Fruit fly (Drosophila melanogaster) S2 (cell line): ENCODE measurements around the gene CG2680.

ENCODE experiments used
- CG8478 ChIP-seq: fragments of >200 bp; optimal IDR thresholded peaks from 2 replicates; lab custom pipeline; 2018
- CTCF ChIP-seq, 2 experiments: fragments of >200 bp; optimal IDR thresholded peaks; 2 replicates each; lab custom pipeline; 2018

CG2680 gene

DNA sequence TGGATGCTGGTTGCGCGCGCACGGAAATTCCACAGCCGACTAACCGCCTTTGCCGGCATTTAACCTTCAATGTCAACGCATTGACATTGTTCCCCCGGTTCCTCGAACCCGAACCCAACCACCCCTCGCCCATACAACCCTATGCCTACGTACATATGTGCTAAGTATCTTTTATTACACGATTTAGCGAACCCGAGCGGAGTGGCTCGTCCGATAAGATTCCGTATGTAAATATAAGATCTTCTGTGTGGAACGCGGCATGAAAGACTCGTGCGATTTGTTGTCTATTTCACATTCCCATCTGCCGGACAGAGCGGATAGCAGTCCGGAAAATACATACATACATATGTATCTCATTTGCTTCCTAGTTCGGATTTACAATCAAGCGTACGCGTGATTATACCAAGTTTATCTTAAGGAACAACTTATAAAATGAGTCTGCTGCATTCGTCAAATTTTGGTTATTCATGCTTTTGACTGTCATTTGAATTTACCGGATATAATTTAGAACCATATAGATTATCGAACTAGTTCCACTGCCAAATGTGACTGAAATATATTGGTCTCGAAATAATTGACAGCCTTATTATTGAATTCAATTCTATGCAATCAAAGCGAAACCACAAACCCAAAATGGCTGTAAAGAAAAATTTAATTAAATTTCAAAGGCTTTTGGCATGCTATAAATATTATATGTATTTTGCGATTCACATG, at the start of gene CG2680:
TSS of gene CG2680 (minus strand) at position 51 of the 714 bp plus-strand sequence.
- TF ChIP-seq CG8478 (lab: Kevin White, UChicago) = no peak
- no peak for TF ChIP-seq CTCF (optimal IDR thresholded peaks at IDR 0.05; lab: Kevin White, UChicago)

DNA sequence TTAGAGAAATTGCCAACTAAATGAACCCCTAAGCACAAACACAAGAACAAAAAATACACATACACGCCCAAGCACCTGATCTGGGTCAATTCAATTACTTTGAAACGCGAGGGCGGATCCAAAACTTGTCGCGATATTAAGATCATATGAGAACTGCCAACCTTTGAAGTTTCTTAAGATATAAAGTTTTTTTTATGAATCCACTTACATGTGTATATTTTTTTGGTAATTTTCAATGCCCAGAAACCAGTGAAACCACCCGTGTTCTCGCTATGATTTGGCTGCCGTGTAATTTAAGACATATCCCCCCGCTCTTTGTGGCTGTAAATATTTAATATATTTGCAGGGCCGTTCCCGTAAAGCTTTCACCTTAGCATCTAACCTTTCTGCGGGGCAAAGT, 42.5 kb upstream of the CG2680 start:
- TF ChIP-seq CTCF (optimal IDR thresholded peaks at IDR 0.05; lab: Kevin White, UChicago) (no peak), CG8478 (lab: Kevin White, UChicago) (no peak)

DNA sequence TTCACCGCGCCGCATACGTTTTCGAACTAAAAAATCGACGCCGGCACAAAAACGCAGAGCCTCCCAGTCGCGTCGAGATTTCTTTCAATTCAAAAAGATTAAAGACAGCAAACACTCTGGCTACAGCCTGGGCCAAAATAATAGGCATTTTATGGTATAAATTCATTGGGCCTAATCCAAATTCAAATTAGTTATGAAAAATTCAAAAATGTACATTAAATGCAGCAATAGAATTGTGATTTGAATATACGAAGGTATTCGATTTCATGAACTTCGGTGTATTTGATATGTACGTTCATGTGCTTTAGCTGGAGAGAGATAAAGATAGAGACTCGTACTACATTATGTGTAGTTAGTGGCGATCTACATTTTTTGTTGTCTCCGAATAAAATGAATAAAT, 36.8 kb upstream of the CG2680 start, which contains the start of gene Syx4:
TSS of gene Syx4 (minus strand) at position 35 of the 400 bp plus-strand sequence.
- TF ChIP-seq CTCF (optimal IDR thresholded peaks at IDR 0.05; lab: Kevin White, UChicago) (no peak), CG8478 (lab: Kevin White, UChicago) (no peak)

DNA sequence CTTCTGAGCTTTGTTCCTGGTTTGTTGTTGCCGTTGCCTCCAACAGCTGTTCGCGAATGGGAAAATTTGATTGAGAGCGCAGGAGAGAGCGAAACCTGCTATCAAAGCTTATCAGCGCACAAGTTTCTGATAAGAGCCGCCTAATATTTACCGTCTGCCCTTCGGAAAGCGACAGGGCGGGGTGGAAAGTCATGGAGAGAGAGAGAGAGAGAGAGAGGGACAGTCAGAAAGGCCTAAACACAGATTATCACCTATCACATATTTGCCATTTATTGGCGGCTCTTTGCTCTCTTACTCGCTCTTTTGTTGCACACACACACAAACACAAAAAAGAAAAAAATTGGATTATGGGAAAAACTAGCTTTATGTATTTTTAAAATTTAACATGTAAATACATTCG, 36.4 kb upstream of the CG2680 start:
- TF ChIP-seq CG8478 (lab: Kevin White, UChicago) = no peak
- TF ChIP-seq CTCF (optimal IDR thresholded peaks at IDR 0.05; lab: Kevin White, UChicago) = no peak

DNA sequence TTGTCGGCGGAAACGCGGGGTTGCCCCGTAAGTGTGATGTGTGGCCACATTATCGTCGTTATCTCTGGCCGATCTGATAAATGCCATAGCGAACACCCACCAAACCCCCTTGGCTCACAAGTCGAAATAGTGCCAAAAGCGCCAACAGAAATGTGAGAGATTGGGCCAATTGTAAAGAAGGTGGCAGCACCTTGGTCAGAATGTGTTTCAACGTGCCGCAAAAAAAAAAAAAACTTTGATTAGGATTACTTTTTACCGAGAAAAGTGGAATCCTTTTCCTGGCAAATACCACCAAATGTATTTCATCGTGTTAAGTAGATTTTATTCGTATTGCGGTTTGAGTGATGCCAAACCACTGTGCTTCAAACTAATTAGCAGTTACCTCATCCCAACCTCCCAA, 35.8 kb upstream of the CG2680 start:
- TF ChIP-seq CTCF (optimal IDR thresholded peaks at IDR 0.05; lab: Kevin White, UChicago) = no peak
- no peak for TF ChIP-seq CG8478 (lab: Kevin White, UChicago)

DNA sequence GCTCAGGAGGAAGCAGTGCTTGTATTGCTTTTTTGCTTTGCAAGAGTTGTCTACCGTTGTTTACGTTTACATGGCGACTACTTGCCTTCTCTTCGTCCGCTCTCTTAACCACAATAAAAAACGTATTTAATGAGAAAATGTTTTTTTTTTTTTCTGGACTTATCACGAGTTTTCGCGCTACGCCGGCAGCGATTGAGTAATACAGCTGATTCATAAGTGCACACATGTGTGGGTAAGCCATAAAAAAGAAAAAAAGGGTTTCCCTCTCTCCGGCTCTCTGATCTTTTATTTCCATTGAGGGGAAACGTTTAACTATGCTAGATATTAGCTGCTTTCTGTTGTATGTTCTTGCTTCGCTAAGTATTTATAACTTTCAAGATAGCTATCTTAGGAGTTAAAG, 34.8 kb upstream of the CG2680 start:
- TF ChIP-seq CG8478 (lab: Kevin White, UChicago) (no peak), CTCF (optimal IDR thresholded peaks at IDR 0.05; lab: Kevin White, UChicago) (no peak)

DNA sequence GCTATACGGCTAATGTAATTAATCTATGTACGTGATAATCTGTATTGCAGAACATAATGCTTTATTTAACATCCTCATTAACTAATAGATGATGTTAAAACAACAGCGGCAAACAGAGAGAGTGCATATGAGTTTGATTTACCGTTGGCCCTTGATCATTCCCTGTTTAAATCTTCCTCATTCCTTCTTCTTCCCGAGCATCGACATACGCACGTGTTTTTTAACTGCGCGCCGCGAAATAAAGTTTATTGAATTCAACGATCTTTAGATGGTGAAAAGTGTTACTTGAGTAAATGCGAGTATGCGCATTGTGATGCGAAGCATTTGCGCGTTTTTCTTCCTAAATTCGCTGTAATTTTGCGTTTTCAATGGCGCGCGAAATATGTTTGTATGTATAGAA, 32.9 kb upstream of the CG2680 start, which contains the start of gene kirre:
TSS of gene kirre (plus strand) at position 301 of the 400 bp plus-strand sequence.
- TF ChIP-seq CTCF (optimal IDR thresholded peaks at IDR 0.05; lab: Kevin White, UChicago) = no peak
- TF ChIP-seq CG8478 (lab: Kevin White, UChicago) = no peak

DNA sequence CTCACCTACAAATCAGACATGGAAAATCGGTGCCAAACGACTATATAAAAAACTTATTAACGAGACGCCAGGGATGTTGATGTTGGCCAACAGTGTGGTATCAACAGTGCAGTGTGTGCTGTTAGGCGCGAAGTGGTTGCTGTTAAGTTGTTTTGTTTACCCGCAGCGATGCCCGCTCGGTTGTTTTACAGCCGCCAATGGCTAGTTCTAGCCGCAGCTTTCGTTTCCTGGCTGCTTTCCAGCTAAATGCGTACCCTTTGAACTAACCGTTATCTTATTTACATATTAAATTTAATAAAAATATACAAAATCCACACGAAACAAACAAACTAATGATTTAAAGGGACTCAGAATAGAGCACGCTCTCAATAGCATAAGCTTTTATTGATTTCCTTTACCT, 31.4 kb upstream of the CG2680 start, which contains the start of gene crm:
TSS of gene crm (minus strand) at position 111 of the 400 bp plus-strand sequence.
- TF ChIP-seq CG8478 (lab: Kevin White, UChicago) (no peak), CTCF (optimal IDR thresholded peaks at IDR 0.05; lab: Kevin White, UChicago) (peak in 1 of 2 experiments; percentile 27)

DNA sequence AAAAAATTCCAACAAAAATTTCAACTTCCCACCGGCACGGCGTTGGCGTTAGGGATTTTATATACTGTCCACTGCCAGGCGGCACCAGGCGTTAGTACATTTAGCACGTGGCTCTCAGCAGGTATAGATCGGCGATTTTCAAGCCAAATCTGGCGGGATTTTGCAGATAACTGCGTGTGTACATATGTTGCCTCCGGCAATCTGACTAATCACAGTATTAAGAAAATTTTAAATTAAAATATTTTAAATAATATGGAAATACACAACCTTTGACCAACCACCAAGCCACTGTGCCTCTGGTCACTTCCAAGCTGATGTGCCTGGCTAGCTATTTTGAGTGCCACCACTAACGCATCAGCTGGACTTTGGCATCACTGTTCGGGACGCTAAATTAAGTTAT, 24.9 kb upstream of the CG2680 start, which contains the start of the genes ttm50 and CG2712:
TSS of gene ttm50 (minus strand) at position 64 of the 400 bp plus-strand sequence.
TSS of gene CG2712 (plus strand) at position 343 of the 400 bp plus-strand sequence.
- no peak for TF ChIP-seq CG8478 (lab: Kevin White, UChicago)
- TF ChIP-seq CTCF (optimal IDR thresholded peaks at IDR 0.05; lab: Kevin White, UChicago) = no peak

DNA sequence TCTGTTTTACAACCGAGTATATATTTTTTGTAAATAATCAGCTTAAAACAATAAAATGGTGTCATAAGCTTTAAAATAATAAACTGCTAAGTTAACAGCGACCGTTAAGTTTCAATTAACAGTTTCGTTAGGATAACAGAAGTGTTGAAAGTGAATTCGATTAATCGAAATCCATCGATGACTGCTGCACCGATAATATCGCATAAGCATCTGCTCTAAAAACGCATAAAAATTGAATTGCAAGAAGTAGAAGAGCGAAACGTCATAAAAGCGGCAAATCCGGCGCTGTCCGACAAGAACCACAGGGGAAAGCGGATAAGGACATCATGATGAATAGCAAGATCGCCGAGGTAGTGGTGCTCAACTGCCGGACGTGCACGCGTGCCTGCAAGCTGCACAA, 20.3 kb upstream of the CG2680 start, which contains the start of gene dwg:
TSS of gene dwg (plus strand) at position 193 of the 400 bp plus-strand sequence.
- TF ChIP-seq CG8478 (lab: Kevin White, UChicago) (no peak), CTCF (optimal IDR thresholded peaks at IDR 0.05; lab: Kevin White, UChicago) (no peak)

DNA sequence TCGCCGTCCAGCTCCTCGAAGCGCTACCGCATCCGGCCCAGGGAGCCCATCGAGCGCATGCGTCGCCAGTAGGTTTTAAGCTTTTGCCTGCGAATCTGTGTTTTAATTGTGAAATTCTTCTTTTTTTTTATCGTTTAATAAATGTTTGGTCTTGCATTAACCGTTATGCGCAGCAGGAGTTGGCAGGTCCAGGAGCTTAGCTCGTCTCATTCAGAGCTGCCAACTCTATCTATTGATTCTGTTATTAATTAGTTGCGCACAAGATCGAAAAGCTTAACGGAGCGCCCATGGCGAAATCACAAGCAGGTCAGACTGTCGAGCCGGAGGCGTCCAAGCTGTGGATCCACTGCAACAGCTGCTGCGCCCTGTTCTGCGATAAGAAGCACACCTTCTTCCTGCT, 19.2 kb upstream of the CG2680 start, which contains the start of gene vilya:
TSS of gene vilya (plus strand) at position 259 of the 400 bp plus-strand sequence.
- no peak for TF ChIP-seq CG8478 (lab: Kevin White, UChicago)
- no peak for TF ChIP-seq CTCF (optimal IDR thresholded peaks at IDR 0.05; lab: Kevin White, UChicago)

DNA sequence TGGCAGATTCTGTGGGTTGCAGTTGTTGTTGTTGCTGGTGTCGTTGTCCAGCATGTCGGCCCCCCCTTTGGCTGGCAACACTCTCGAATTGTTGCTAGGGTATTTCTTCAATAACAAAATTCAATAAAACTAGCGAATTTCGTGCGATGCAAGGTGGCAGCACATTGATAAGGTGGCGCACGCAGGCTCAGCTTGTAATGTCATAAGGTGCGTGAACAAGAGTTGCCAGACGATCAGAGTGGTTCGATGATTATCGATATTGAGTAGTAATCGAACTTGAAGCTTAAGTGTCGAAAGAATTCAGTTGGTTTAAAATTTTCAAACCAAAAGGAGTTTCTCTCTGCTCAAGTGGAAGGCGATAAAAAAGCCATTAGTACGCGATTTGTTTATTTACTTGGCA, 12.9 kb upstream of the CG2680 start, which contains the start of gene CG2701:
TSS of gene CG2701 (minus strand) at position 206 of the 400 bp plus-strand sequence.
- TF ChIP-seq CG8478 (lab: Kevin White, UChicago) (no peak), CTCF (optimal IDR thresholded peaks at IDR 0.05; lab: Kevin White, UChicago) (no peak)

DNA sequence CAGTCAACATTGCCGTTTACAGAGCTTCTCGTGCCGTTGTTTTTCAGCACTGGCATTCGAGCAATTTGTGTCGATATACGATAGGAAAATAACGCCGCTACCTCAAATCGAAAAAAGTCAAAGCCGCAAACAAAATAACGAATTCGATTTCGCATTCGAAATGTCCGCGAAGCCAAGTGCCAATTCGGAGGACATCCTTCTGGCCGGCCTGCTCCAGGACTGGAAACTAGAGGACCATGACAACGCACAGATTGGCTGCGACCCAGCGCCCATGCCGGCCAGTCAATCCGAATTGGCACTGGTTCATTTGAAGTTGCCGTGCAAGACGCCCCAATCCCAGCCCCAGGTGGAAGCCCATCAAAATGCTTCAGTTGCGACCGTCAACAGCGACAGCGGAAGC, 7.5 kb upstream of the CG2680 start:
- TF ChIP-seq CTCF (optimal IDR thresholded peaks at IDR 0.05; lab: Kevin White, UChicago) = no peak
- TF ChIP-seq CG8478 (lab: Kevin White, UChicago) = no peak

DNA sequence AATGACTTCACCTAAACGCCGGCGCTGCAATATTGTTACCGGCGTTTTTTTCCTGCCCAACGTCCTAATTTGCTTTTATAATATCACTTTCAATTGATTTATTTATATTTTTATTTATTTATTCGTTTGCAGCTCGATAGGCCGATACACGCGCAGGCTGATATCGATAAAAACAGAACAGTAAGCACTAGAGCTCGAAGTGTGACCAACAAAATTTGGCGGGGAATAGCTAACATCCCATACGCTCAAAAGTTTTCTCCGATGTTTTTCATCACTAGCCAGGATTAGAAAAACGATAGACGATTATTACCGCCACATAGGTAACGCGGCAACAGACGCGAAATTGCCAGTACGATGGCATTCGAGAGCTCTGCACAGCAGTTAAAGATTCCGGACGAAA, 6.5 kb upstream of the CG2680 start, which contains the start of the genes CG2685 and CG2694:
TSS of gene CG2685 (minus strand) at position 185 of the 400 bp plus-strand sequence.
TSS of gene CG2694 (plus strand) at position 304 of the 400 bp plus-strand sequence.
- no peak for TF ChIP-seq CG8478 (lab: Kevin White, UChicago)
- no peak for TF ChIP-seq CTCF (optimal IDR thresholded peaks at IDR 0.05; lab: Kevin White, UChicago)

DNA sequence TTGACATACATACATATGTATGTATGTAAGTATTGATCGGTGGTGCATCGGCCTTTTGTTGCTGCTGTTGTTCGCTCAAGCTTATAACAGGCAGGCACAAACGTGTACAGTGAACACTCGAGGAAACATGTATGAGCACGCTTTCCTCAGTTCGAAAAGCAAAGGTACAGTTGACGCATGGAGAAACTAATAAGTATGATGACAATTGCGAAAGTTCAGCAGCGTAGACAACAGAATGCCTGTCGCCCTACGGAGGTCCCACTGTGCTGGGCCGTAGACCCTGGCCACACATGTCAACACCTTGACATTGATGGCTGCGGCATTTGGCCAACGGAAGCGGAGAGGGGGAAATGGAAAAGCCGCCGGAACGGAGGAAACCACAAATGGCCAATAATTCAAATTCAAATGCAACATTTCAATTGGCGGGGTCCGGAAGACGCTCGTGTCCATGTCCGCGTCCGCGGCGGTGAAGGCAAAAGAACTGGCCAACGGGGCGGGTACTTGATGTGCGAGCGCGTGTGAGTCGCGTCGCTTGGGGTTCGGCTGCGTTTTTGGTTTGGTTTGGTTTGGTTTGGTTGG, 1.0 kb upstream of the CG2680 start, which contains the start of gene CG2681:
TSS of gene CG2681 (plus strand) at position 529 of the 579 bp plus-strand sequence.
- TF ChIP-seq CTCF (optimal IDR thresholded peaks at IDR 0.05; lab: Kevin White, UChicago) = no peak
- TF ChIP-seq CG8478 (lab: Kevin White, UChicago) = no peak
